Fruit fly (Drosophila melanogaster) whole organism, wandering third instar larva: Measurements from ENCODE around the gene Kul.

Experiments used
- Dfd ChIP-seq: fragments of >200 bp; optimal IDR thresholded peaks from 2 replicates; lab custom pipeline; 2017; ENCODE audit warnings: missing biosample characterization, missing genetic modification characterization
- Hr78 ChIP-seq: fragments of >200 bp; optimal IDR thresholded peaks from 2 replicates; lab custom pipeline; 2017; ENCODE audit warnings: missing biosample characterization, missing genetic modification characterization
- Myc ChIP-seq: fragments of >200 bp; optimal IDR thresholded peaks from 2 replicates; lab custom pipeline; 2017
- OdsH ChIP-seq: fragments of 200-800 bp; sonication (Bioruptor generic); optimal IDR thresholded peaks from 2 replicates; lab custom pipeline; 2016; ENCODE audit warnings: missing biosample characterization, mild to moderate bottlenecking, missing genetic modification characterization
- Rel ChIP-seq, 2 experiments: fragments of 200-800 bp; sonication (Bioruptor generic) in 1 of 2; optimal IDR thresholded peaks; 2 replicates in 1 of 2; 3 replicates in 1 of 2; lab custom pipeline; 2016 to 2019; ENCODE audit warnings: mild to moderate bottlenecking in 2 of 2, missing biosample characterization in 2 of 2, missing genetic modification characterization in 2 of 2, moderate library complexity in 1 of 2
- Sp1 ChIP-seq: fragments of 200-800 bp; sonication (Bioruptor generic); optimal IDR thresholded peaks from 3 replicates; lab custom pipeline; 2019; ENCODE audit warnings: missing biosample characterization, mild to moderate bottlenecking, missing genetic modification characterization, moderate library complexity
- dl ChIP-seq, 2 experiments: fragments of 175-275, 200-275 bp in 1 of 2; fragments of 200-275 bp in 1 of 2; sonication (Bioruptor generic); optimal IDR thresholded peaks; lab custom pipeline; 2018; ENCODE audit warnings: mild to moderate bottlenecking in 2 of 2, missing biosample characterization in 2 of 2, missing genetic modification characterization in 2 of 2, moderate library complexity in 2 of 2; ENCODE audit not compliant: partially characterized antibody in 2 of 2, insufficient read depth in 1 of 2
- dsf ChIP-seq: sonication (Bioruptor generic); optimal IDR thresholded peaks from 2 replicates; lab custom pipeline; 2016; ENCODE audit warnings: missing biosample characterization, missing genetic modification characterization, borderline replicate concordance
- foxo ChIP-seq, 2 experiments: fragments of 200-800 bp; sonication (Bioruptor generic); optimal IDR thresholded peaks; 2 replicates in 1 of 2; 3 replicates in 1 of 2; lab custom pipeline; 2016 to 2017; ENCODE audit warnings: missing biosample characterization in 2 of 2, missing genetic modification characterization in 2 of 2
- usp ChIP-seq: fragments of >200 bp; optimal IDR thresholded peaks from 2 replicates; lab custom pipeline; 2017; ENCODE audit warnings: missing biosample characterization, missing genetic modification characterization
- woc ChIP-seq: sonication (Bioruptor generic); optimal IDR thresholded peaks from 2 replicates; lab custom pipeline; 2016; ENCODE audit warnings: missing biosample characterization, mild to moderate bottlenecking, missing genetic modification characterization

DNA sequence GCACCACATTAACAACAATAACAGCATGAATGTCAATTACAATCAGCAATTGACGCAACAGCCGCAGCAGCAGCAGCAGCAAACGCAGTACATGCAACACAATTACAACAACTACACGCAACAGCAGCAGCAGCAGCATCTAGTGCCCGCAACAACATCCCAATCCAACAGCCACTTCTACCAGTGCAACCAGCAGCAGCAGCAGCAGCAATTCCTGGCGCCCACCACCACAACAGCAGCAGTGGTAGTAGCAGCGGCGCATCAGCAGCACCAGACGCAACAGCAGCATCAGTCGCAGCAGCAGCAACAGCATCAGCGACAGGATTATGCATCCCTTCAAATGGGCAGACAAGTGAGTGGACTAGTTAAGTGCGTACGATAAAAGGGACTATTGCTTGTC lies 41.6 kb downstream of the Kul start:
- TF ChIP-seq Dfd (GFP tag; lab: Kevin White, UChicago) (peak; percentile 91), dl (GFP tag; optimal IDR thresholded peaks at IDR 0.05; lab: Kevin White, UChicago; ENCODE audit: insufficient read depth in 1 of 2, partially characterized antibody in 2 of 2) (no peak), woc (GFP tag; lab: Kevin White, UChicago) (no peak), Rel (GFP tag; optimal IDR thresholded peaks at IDR 0.05; lab: Kevin White, UChicago) (no peak), Rel (tag; optimal IDR thresholded peaks at IDR 0.05; lab: Kevin White, UChicago) (no peak), Myc (lab: Kevin White, UChicago) (no peak), OdsH (no peak), Sp1 (GFP tag; lab: Kevin White, UChicago) (no peak), Hr78 (no peak), usp (GFP tag; lab: Kevin White, UChicago) (no peak), foxo (GFP tag; optimal IDR thresholded peaks at IDR 0.05; lab: Kevin White, UChicago) (no peak), dsf (GFP tag; lab: Kevin White, UChicago) (no peak)
